Fruit fly (Drosophila melanogaster): Measurements from ENCODE around the gene SmD2.

DNA sequence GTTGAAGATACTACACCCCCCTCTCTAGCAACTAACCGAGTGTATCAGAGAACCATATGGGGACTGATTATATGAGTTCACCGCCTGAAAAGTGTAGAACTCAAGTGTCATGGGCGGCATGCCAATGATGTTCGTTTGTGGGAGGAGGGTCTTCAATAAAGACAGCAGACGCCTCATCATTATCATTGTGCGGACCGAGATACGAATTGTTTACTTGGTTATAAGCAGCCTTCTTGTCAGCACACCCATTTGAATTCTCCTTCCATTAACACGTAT is 48.5 kb upstream of the SmD2 start:
- TF ChIP-seq Mnt (GFP tag; optimal IDR thresholded peaks at IDR 0.05), result no peak
- no peak for TF ChIP-seq CG7045 (GFP tag; optimal IDR thresholded peaks at IDR 0.05)
- TF ChIP-seq CG12768 (GFP tag; optimal IDR thresholded peaks at IDR 0.05), result no peak
